Fruit fly (Drosophila melanogaster) Kc167 (cell line): ENCODE measurements around the gene Tgs1.

Experiments used
- Myc ChIP-seq: fragments of >200 bp; optimal IDR thresholded peaks from 2 replicates; lab custom pipeline; 2017; ENCODE audit warnings: missing external identifiers
- Sin3A ChIP-seq: fragments of >200 bp; optimal IDR thresholded peaks from 2 replicates; lab custom pipeline; 2018; ENCODE audit warnings: missing external identifiers
- h ChIP-seq: fragments of >200 bp; optimal IDR thresholded peaks from 3 replicates; lab custom pipeline; 2018; ENCODE audit warnings: missing external identifiers
- insv ChIP-seq: fragments of >200 bp; optimal IDR thresholded peaks from 3 replicates; lab custom pipeline; 2018; ENCODE audit warnings: missing external identifiers
- psq ChIP-seq: fragments of >200 bp; optimal IDR thresholded peaks from 2 replicates; lab custom pipeline; 2017; ENCODE audit warnings: missing external identifiers
- ttk ChIP-seq: sonication (Bioruptor generic); optimal IDR thresholded peaks from 2 replicates; lab custom pipeline; 2017; ENCODE audit warnings: missing external identifiers

DNA sequence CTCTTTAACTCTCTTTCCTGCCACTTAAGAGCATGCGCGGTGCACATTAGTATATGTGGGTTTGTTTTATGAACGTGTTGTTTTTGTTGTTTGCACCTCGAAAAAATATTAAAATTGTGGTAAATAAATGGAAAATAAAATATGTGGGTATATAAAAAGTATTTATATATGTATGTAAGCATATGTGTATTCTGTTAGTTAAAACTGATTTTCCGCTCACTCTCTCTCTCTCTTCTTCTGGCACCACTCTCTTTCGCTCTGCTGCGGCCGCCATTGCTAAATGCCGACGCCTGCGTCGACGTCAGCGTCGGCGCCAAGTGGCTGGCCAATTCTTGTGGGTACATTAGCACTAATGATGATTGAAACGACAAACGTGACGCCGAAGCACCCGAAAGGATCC, 9.9 kb downstream of the Tgs1 start:
- TF ChIP-seq ttk (lab: Kevin White, UChicago): no peak
- no peak for TF ChIP-seq h (lab: Kevin White, UChicago)
- TF ChIP-seq psq (lab: Kevin White, UChicago): no peak
- no peak for TF ChIP-seq Sin3A (lab: Kevin White, UChicago)
- TF ChIP-seq Myc (lab: Kevin White, UChicago): no peak
- TF ChIP-seq insv: no peak
